Fruit fly (Drosophila melanogaster) S2 (cell line): ENCODE data around the gene Pcif1.

Experiments used
- CG8478 ChIP-seq: fragments of >200 bp; optimal IDR thresholded peaks from 2 replicates; lab custom pipeline; 2018
- CTCF ChIP-seq, 2 experiments: fragments of >200 bp; optimal IDR thresholded peaks; 2 replicates each; lab custom pipeline; 2018

- TF ChIP-seq CG8478, result no peak
- TF ChIP-seq CTCF (optimal IDR thresholded peaks at IDR 0.05; lab: Kevin White, UChicago), result no peak
Measured at dm6 chr3L:20778224-20779063, 7.6 kb downstream of the Pcif1 start, which contains the start of the genes Pex16 and Pex14.
